Fruit fly (Drosophila melanogaster): ENCODE results near the gene CG5892.

- TF ChIP-seq cnc (optimal IDR thresholded peaks at IDR 0.05): no peak
- TF ChIP-seq Mnt (GFP tag; optimal IDR thresholded peaks at IDR 0.05): peak; percentile 30
- peak; percentile 63 for TF ChIP-seq CG33017 (tag; optimal IDR thresholded peaks at IDR 0.05)
- peak; percentile 34 for TF ChIP-seq toe (GFP tag; optimal IDR thresholded peaks at IDR 0.05)
- peak; percentile 83 for TF ChIP-seq kay (GFP tag; ENCODE audit: borderline replicate concordance)
- peak; percentile 100 for TF ChIP-seq cic (GFP tag; optimal IDR thresholded peaks at IDR 0.05)
- no peak for TF ChIP-seq ovo (GFP tag; optimal IDR thresholded peaks at IDR 0.05)
These were observed 4.2 kb downstream of the CG5892 start, which contains the start of gene ETHR for dm6 chr3R:21246492-21247061.
